Worm (Caenorhabditis elegans): ENCODE measurements around the gene anoh-2.

Gene anoh-2

DNA sequence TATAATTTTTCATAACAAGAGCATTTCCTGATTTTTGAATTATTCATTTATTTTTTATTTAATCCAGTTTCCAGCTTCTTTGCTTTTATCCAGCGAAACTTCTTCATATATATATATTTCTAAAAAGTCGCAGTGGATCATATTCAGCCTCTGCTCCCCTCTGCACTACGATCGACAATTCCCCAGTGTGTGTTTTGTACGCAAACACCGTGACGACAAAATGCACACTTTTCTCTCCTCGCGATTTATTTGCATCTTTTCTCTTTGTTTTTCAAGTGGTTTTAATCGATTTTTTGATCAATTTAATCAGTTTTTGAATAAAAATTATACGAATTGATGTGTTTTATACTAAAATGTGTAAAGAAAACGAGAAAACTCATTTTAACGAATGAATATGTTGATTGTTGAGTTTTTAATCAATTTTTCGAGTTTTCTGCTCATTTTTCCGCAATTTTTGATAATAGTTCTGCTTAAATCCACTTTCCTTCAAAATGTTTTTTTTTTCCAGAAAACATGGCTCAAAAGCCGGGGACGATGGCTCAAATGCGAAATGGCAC, 1.5 kb upstream of the anoh-2 start, which contains the start of gene Y57G11C.33:
Gene Y57G11C.33 (plus strand): TSS at position 507 of the 557 bp plus-strand sequence.
- TF ChIP-seq ama-1 (optimal IDR thresholded peaks at IDR 0.05) = no peak
- no peak for TF ChIP-seq K02D7.2 (tag; optimal IDR thresholded peaks at IDR 0.05)
- peak; percentile 35 for TF ChIP-seq nfya-1 (tag; optimal IDR thresholded peaks at IDR 0.05)
- no peak for TF ChIP-seq unc-55 (GFP tag; optimal IDR thresholded peaks at IDR 0.05)

DNA sequence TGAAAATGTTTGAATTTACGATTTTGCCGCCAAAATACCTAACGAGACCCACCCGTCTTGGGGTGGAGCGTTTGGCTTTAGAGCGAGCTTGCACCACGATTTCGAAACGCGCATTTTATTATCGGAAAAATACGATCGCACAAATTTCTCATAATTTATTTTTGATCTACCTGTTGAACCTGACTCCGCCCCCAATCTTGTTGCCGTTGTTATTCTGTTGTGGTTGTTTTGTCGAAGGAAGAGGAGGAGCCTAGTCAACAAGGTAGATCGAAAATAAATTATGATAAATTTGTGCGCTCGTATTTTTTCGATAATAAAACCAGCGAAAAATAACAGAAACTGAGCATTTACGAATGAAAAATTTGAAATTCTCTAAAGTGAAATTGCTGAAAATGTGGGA, 819 bp downstream of the anoh-2 start:
- TF ChIP-seq odd-2 (tag; optimal IDR thresholded peaks at IDR 0.05) (no peak), lim-6 (tag; optimal IDR thresholded peaks at IDR 0.05) (no peak), dmd-4 (tag; optimal IDR thresholded peaks at IDR 0.05; ENCODE audit: borderline replicate concordance) (no peak), unc-3 (GFP tag; conservative IDR thresholded peaks at IDR 0.05) (no peak), unc-3 (tag; optimal IDR thresholded peaks at IDR 0.05) (no peak), elt-2 (tag; optimal IDR thresholded peaks at IDR 0.05) (no peak), hlh-8 (tag; optimal IDR thresholded peaks at IDR 0.05) (no peak), sox-4 (tag; optimal IDR thresholded peaks at IDR 0.05) (no peak), unc-42 (tag; optimal IDR thresholded peaks at IDR 0.05) (no peak), ceh-34 (tag; optimal IDR thresholded peaks at IDR 0.05) (no peak)

DNA sequence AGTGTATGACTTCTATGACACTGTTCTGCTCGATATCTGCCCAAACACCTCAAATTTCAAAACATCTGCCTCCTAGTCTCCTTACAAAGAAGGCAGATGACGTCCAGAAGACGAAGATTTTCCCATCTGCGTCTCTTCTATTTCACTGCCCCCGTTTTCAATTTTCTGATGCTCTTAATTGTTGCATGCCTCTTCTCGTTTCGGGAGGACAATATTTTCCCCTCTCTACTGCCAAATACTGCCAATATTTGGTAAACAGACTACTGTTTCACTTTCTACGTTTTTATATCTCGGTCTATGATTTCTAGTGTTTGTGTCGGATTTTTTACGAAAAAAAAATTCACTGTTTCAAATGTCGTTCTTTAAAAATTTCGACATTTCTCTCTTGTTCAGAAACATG, 3.3 kb downstream of the anoh-2 start:
- TF ChIP-seq unc-42 (tag; optimal IDR thresholded peaks at IDR 0.05) (peak; percentile 2), odd-2 (tag; optimal IDR thresholded peaks at IDR 0.05) (no peak)

DNA sequence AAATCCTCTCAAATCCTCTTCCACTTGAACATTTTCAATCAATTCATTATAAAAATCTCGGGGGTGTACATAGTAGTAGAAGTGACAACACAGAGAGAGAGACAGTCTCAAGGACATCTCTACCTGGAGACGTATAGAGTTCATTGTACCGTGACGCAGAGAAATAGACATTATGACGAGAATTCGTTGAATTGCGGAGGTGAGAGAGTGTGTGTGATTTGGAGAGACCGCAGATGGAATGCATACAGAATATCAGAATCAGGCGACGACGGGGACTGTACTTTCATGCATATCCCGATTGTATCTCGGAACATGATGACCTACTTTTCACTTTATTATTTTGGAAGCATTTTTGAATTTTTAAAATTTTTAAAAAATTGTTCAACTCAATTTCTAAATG, 17.7 kb downstream of the anoh-2 start:
- TF ChIP-seq hlh-30 (tag; optimal IDR thresholded peaks at IDR 0.05; ENCODE audit: insufficient read depth) (no peak), T23F11.4 (GFP tag; optimal IDR thresholded peaks at IDR 0.05) (no peak), dve-1 (tag; optimal IDR thresholded peaks at IDR 0.05) (no peak), npax-4 (tag; optimal IDR thresholded peaks at IDR 0.05) (no peak), lin-11 (tag; optimal IDR thresholded peaks at IDR 0.05) (no peak), K02D7.2 (tag; optimal IDR thresholded peaks at IDR 0.05) (no peak), tbx-7 (tag; optimal IDR thresholded peaks at IDR 0.05) (no peak), pat-9 (tag; optimal IDR thresholded peaks at IDR 0.05) (no peak), fkh-10 (GFP tag; optimal IDR thresholded peaks at IDR 0.05) (no peak), pha-4 (tag; optimal IDR thresholded peaks at IDR 0.05) (no peak), ahr-1 (tag; optimal IDR thresholded peaks at IDR 0.05) (no peak), gmeb-2 (tag; optimal IDR thresholded peaks at IDR 0.05) (no peak), madf-2 (tag; optimal IDR thresholded peaks at IDR 0.05) (no peak), pqm-1 (tag; optimal IDR thresholded peaks at IDR 0.05) (no peak), dmd-4 (tag; optimal IDR thresholded peaks at IDR 0.05; ENCODE audit: borderline replicate concordance) (no peak), tbx-2 (tag; optimal IDR thresholded peaks at IDR 0.05) (no peak)

DNA sequence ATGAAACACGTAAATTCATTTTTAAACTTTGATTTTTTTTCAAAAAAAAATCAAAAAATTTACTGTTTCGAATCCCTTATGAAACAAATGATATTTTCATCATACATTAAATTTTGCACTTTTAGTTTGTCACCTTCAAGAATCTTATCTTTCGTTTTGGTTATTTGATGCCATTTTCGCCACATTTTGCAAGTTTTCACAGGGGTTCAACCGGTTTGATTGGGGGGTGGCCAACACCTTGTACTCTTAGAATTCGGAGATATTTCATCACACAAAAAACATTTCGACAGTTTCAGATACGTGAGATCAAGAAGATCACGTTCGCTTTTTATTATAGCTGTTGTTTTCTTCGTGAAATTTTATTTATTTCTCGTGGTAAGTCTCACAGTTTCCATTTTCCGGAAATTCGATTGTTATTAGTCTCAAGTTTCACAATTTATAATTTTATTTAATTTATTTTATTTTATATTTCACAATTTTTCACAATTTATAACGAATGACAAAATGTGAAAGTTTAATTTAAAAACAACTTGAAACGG, 19.1 kb downstream of the anoh-2 start, which contains the start of gene Y57G11C.31:
Gene Y57G11C.31 (plus strand): TSS at position 276 of the 539 bp plus-strand sequence.
- TF ChIP-seq K02D7.2 (tag; optimal IDR thresholded peaks at IDR 0.05) (no peak), gmeb-2 (tag; optimal IDR thresholded peaks at IDR 0.05) (no peak), ceh-22 (tag; optimal IDR thresholded peaks at IDR 0.05) (no peak), pat-9 (tag; optimal IDR thresholded peaks at IDR 0.05) (no peak)

DNA sequence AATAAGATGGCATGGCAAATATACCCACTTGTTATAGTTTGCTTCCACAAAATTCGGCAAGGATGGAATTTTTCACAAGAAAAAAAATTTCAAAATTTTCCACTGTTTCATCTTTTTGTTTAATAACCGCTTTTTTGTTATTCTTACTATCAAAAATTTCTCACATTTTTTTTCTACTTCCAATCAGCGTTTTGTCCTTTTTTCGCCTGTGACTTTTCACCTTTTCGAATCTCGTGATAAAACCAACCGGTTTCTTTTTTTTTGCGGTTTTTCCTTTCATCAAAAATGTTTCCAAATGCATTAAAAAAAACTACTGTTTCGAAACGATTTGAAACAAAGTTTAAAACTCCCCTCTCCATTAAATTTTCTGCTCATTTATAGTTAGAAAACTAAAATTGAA, 21.0 kb downstream of the anoh-2 start:
- TF ChIP-seq hlh-15 (tag; optimal IDR thresholded peaks at IDR 0.05) = no peak
- no peak for TF ChIP-seq dmd-4 (tag; optimal IDR thresholded peaks at IDR 0.05; ENCODE audit: borderline replicate concordance)
- TF ChIP-seq ceh-30 (tag; optimal IDR thresholded peaks at IDR 0.05) = no peak
- no peak for TF ChIP-seq C08G9.2 (tag; optimal IDR thresholded peaks at IDR 0.05)
- no peak for TF ChIP-seq unc-42 (tag; optimal IDR thresholded peaks at IDR 0.05)
- no peak for TF ChIP-seq hlh-30 (tag; optimal IDR thresholded peaks at IDR 0.05; ENCODE audit: insufficient read depth)
